Worm (Caenorhabditis elegans) whole organism, L4/young adult: ENCODE results near the gene sbsp-1.

Source experiments
- dao-5 ChIP-seq: sonication (generic microtip); optimal IDR thresholded peaks from 2 replicates; lab custom pipeline; 2016; ENCODE audit warnings: missing genotype, missing genetic modification characterization, moderate library complexity, missing compliant biosample characterization
- him-1 ChIP-seq: sonication (generic microtip); optimal IDR thresholded peaks from 2 replicates; lab custom pipeline; 2016; ENCODE audit warnings: missing genotype, missing genetic modification reagents, missing genetic modification characterization, missing compliant biosample characterization

DNA sequence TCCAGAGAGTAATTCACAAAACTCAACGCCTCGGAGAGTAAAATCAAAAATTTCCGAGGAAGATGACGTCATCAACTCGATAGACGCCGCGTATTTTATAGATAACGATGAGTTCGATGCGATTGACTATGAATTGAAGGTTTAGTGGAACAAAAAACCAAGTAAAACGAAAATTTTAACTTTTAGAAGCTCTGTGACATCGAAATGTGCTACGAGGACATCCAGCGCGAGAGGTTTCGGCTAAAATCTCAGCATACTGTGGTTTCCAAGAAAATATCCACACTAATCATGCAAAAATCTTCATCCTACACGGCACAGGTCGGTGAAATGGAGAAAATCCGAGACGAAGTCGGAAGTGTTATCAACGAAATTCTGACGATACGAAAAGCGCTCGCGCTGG is 36.9 kb downstream of the sbsp-1 start:
- TF ChIP-seq dao-5 (no peak), him-1 (no peak)
